Worm (Caenorhabditis elegans) whole organism, L1 larva: ENCODE results near the gene R04B5.6.
A peak's percentile ranks its signal among the peaks of the same experiment; 100 is the strongest.

Experiments
- F16B12.6 ChIP-seq: fragments of 150-350 bp; optimal IDR thresholded peaks from 2 replicates; lab custom pipeline; 2014; ENCODE audit warnings: missing biosample characterization, missing genetic modification characterization
- aly-2 ChIP-seq: fragments of 150-350 bp; optimal IDR thresholded peaks from 2 replicates; lab custom pipeline; 2014; ENCODE audit warnings: missing biosample characterization, missing genetic modification characterization
- ama-1 ChIP-seq: fragments of 150-350 bp; optimal IDR thresholded peaks from 2 replicates; lab custom pipeline; 2014
- blmp-1 ChIP-seq: fragments of 150-350 bp; optimal IDR thresholded peaks from 2 replicates; lab custom pipeline; 2014; ENCODE audit warnings: missing biosample characterization, missing genetic modification characterization
- ceh-8 ChIP-seq: fragments of 200-800 bp; sonication (Bioruptor generic); optimal IDR thresholded peaks from 2 replicates; lab custom pipeline; 2018; ENCODE audit warnings: mild to moderate bottlenecking, missing genetic modification characterization, moderate library complexity, missing compliant biosample characterization
- ceh-88 ChIP-seq: fragments of 200-800 bp; sonication (Bioruptor generic); IDR thresholded peaks from 2 replicates; pipeline ENCODE4 v1.3.6; 2022; ENCODE audit warnings: missing genetic modification characterization, missing compliant biosample characterization
- ces-1 ChIP-seq: fragments of 150-350 bp; optimal IDR thresholded peaks from 2 replicates; lab custom pipeline; 2014; ENCODE audit warnings: missing biosample characterization, missing genetic modification reagents, missing genetic modification characterization
- dpl-1 ChIP-seq, 3 experiments: fragments of 150-350 bp in 2 of 3; sonication (generic microtip) in 1 of 3; optimal IDR thresholded peaks; 2 replicates each; lab custom pipeline; 2014 to 2017; ENCODE audit warnings: missing biosample characterization in 3 of 3, missing genetic modification characterization in 3 of 3, missing genetic modification reagents in 3 of 3
- dsc-1 ChIP-seq: sonication (generic microtip); optimal IDR thresholded peaks from 2 replicates; lab custom pipeline; 2016; ENCODE audit warnings: mild to moderate bottlenecking, missing genetic modification characterization, missing compliant biosample characterization
- efl-1 ChIP-seq, 4 experiments: fragments of 150-350 bp; optimal IDR thresholded peaks in 3 of 4; peaks in 1 of 4; 1 replicate in 1 of 4; 2 replicates in 3 of 4; lab custom pipeline; 2014; ENCODE audit warnings: missing biosample characterization in 2 of 4, missing genetic modification characterization in 2 of 4, missing genetic modification reagents in 2 of 4
- efl-3 ChIP-seq: fragments of 200-800 bp; sonication (Bioruptor generic); optimal IDR thresholded peaks from 2 replicates; lab custom pipeline; 2018; ENCODE audit warnings: mild to moderate bottlenecking, missing genetic modification characterization, missing compliant biosample characterization
- elt-2 ChIP-seq: sonication (generic microtip); optimal IDR thresholded peaks from 2 replicates; lab custom pipeline; 2016; ENCODE audit warnings: missing genetic modification characterization, mild to moderate bottlenecking, inconsistent platforms, missing compliant biosample characterization, missing genetic modification reagents
- ets-5 ChIP-seq: fragments of 200-800 bp; sonication (Bioruptor generic); IDR thresholded peaks from 2 replicates; pipeline ENCODE4 v1.3.6; 2022; ENCODE audit warnings: missing genetic modification characterization, missing compliant biosample characterization
- fos-1 ChIP-seq: fragments of 150-350 bp; optimal IDR thresholded peaks from 2 replicates; lab custom pipeline; 2014; ENCODE audit warnings: missing biosample characterization, missing genetic modification characterization
- grh-1 ChIP-seq: fragments of 200-800 bp; sonication (Bioruptor generic); IDR thresholded peaks from 2 replicates; pipeline ENCODE4 v1.3.6; 2022; ENCODE audit warnings: missing genetic modification reagents, missing genetic modification characterization, missing compliant biosample characterization
- hlh-17 ChIP-seq: fragments of 200-800 bp; sonication (Bioruptor generic); optimal IDR thresholded peaks from 2 replicates; lab custom pipeline; 2018; ENCODE audit warnings: missing genetic modification characterization, mild to moderate bottlenecking, missing compliant biosample characterization, moderate library complexity, borderline replicate concordance
- irx-1 ChIP-seq: sonication (generic microtip); optimal IDR thresholded peaks from 2 replicates; lab custom pipeline; 2016; ENCODE audit warnings: missing genetic modification characterization, missing compliant biosample characterization
- isw-1 ChIP-seq: fragments of 200-800 bp; sonication (Bioruptor generic); IDR thresholded peaks from 2 replicates; pipeline ENCODE4 v1.3.6; 2022; ENCODE audit warnings: missing genetic modification characterization, missing compliant biosample characterization
- jun-1 ChIP-seq: fragments of 150-350 bp; optimal IDR thresholded peaks from 2 replicates; lab custom pipeline; 2014; ENCODE audit warnings: missing biosample characterization, missing genetic modification reagents, missing genetic modification characterization
- lin-14 ChIP-seq: fragments of 200-800 bp; sonication (Bioruptor generic); optimal IDR thresholded peaks from 2 replicates; lab custom pipeline; 2018; ENCODE audit warnings: mild to moderate bottlenecking, missing genetic modification characterization, moderate library complexity, missing compliant biosample characterization
- lin-15B ChIP-seq: fragments of 150-350 bp; sonication (generic microtip); optimal IDR thresholded peaks from 3 replicates; lab custom pipeline; 2014; ENCODE audit warnings: missing biosample characterization, missing genetic modification characterization
- lin-35 ChIP-seq, 2 experiments: fragments of 150-350 bp; optimal IDR thresholded peaks; 2 replicates each; lab custom pipeline; 2014; ENCODE audit warnings: missing biosample characterization in 2 of 2, missing genetic modification characterization in 2 of 2, missing genetic modification reagents in 2 of 2
- lin-39 ChIP-seq: fragments of 150-350 bp; optimal IDR thresholded peaks from 2 replicates; lab custom pipeline; 2014; ENCODE audit warnings: missing biosample characterization, missing genetic modification reagents, missing genetic modification characterization
- lir-3 ChIP-seq: sonication (generic microtip); optimal IDR thresholded peaks from 2 replicates; lab custom pipeline; 2016; ENCODE audit warnings: mild to moderate bottlenecking, missing genetic modification characterization, moderate library complexity, missing compliant biosample characterization; ENCODE audit not compliant: poor library complexity
- lsy-2 ChIP-seq, 2 experiments: fragments of 150-350 bp; optimal IDR thresholded peaks; 2 replicates each; lab custom pipeline; 2014; ENCODE audit warnings: missing biosample characterization in 2 of 2, missing genetic modification characterization in 2 of 2
- mdl-1 ChIP-seq, 2 experiments: fragments of 150-350 bp; optimal IDR thresholded peaks; 2 replicates each; lab custom pipeline; 2014 to 2017; ENCODE audit warnings: missing biosample characterization in 2 of 2, missing genetic modification characterization in 2 of 2, inconsistent platforms in 1 of 2
- mep-1 ChIP-seq: fragments of 150-350 bp; optimal IDR thresholded peaks from 2 replicates; lab custom pipeline; 2014; ENCODE audit warnings: missing biosample characterization, missing genetic modification characterization
- nhr-11 ChIP-seq: fragments of 150-350 bp; optimal IDR thresholded peaks from 2 replicates; lab custom pipeline; 2014; ENCODE audit warnings: missing biosample characterization, missing genetic modification characterization
- nhr-20 ChIP-seq: sonication (generic microtip); optimal IDR thresholded peaks from 2 replicates; lab custom pipeline; 2016; ENCODE audit warnings: mild to moderate bottlenecking, missing genetic modification characterization, missing compliant biosample characterization
- nhr-28 ChIP-seq: fragments of 150-350 bp; optimal IDR thresholded peaks from 2 replicates; lab custom pipeline; 2014; ENCODE audit warnings: missing biosample characterization, missing genetic modification characterization
- nhr-47 ChIP-seq: sonication (generic microtip); optimal IDR thresholded peaks from 2 replicates; lab custom pipeline; 2016; ENCODE audit warnings: mild to moderate bottlenecking, missing genetic modification characterization, moderate library complexity, missing compliant biosample characterization
- nhr-71 ChIP-seq: sonication (generic microtip); optimal IDR thresholded peaks from 2 replicates; lab custom pipeline; 2016; ENCODE audit warnings: mild to moderate bottlenecking, missing genetic modification characterization, moderate library complexity, missing compliant biosample characterization
- nhr-76 ChIP-seq: sonication (generic microtip); optimal IDR thresholded peaks from 2 replicates; lab custom pipeline; 2017; ENCODE audit warnings: missing biosample characterization, missing genetic modification characterization
- nhr-84 ChIP-seq: sonication (generic microtip); optimal IDR thresholded peaks from 2 replicates; lab custom pipeline; 2017; ENCODE audit warnings: missing biosample characterization, missing genetic modification characterization
- pqm-1 ChIP-seq: sonication (generic microtip); optimal IDR thresholded peaks from 3 replicates; lab custom pipeline; 2017; ENCODE audit warnings: missing biosample characterization, missing genetic modification characterization
- rnt-1 ChIP-seq: sonication (generic microtip); optimal IDR thresholded peaks from 2 replicates; lab custom pipeline; 2016; ENCODE audit warnings: mild to moderate bottlenecking, missing genetic modification characterization, moderate library complexity, missing compliant biosample characterization
- skn-1 ChIP-seq: fragments of 150-350 bp; optimal IDR thresholded peaks from 2 replicates; lab custom pipeline; 2014; ENCODE audit warnings: missing biosample characterization, missing genetic modification characterization
- snpc-4 ChIP-seq: fragments of 150-350 bp; optimal IDR thresholded peaks from 2 replicates; lab custom pipeline; 2014; ENCODE audit warnings: missing biosample characterization, missing genetic modification characterization
- snu-23 ChIP-seq: sonication (generic microtip); optimal IDR thresholded peaks from 2 replicates; lab custom pipeline; 2016; ENCODE audit warnings: missing genetic modification characterization, missing compliant biosample characterization
- sox-4 ChIP-seq: sonication (generic microtip); optimal IDR thresholded peaks from 2 replicates; lab custom pipeline; 2016; ENCODE audit warnings: missing genetic modification characterization, missing compliant biosample characterization
- sptf-1 ChIP-seq: fragments of 150-350 bp; optimal IDR thresholded peaks from 2 replicates; lab custom pipeline; 2014; ENCODE audit warnings: missing biosample characterization, missing genetic modification characterization
- tbx-2 ChIP-seq: sonication (generic microtip); optimal IDR thresholded peaks from 2 replicates; lab custom pipeline; 2016; ENCODE audit warnings: missing genetic modification characterization, missing compliant biosample characterization
- tlp-1 ChIP-seq: fragments of 150-350 bp; optimal IDR thresholded peaks from 2 replicates; lab custom pipeline; 2014; ENCODE audit warnings: missing biosample characterization, missing genetic modification characterization
- unc-62 ChIP-seq: fragments of 150-350 bp; optimal IDR thresholded peaks from 2 replicates; lab custom pipeline; 2014; ENCODE audit warnings: missing biosample characterization, missing genetic modification reagents, missing genetic modification characterization
- unc-86 ChIP-seq: sonication (generic microtip); optimal IDR thresholded peaks from 2 replicates; lab custom pipeline; 2016; ENCODE audit warnings: missing genetic modification characterization, missing compliant biosample characterization
- unc-98 ChIP-seq: fragments of 200-800 bp; sonication (Bioruptor generic); IDR thresholded peaks from 2 replicates; pipeline ENCODE4 v1.3.6; 2022; ENCODE audit warnings: missing genetic modification characterization, missing compliant biosample characterization
- xbp-1 ChIP-seq: sonication (generic microtip); optimal IDR thresholded peaks from 2 replicates; lab custom pipeline; 2016; ENCODE audit warnings: missing genetic modification characterization, missing compliant biosample characterization
- ztf-4 ChIP-seq: fragments of 150-350 bp; optimal IDR thresholded peaks from 2 replicates; lab custom pipeline; 2014; ENCODE audit warnings: missing biosample characterization, missing genetic modification characterization

The R04B5.6 gene

ce11 chrV:10036275-10036674 lies 48.7 kb upstream of the R04B5.6 start, which contains the start of gene T06E8.2 (continued):
- TF ChIP-seq blmp-1 (tag; lab: Kevin White, UChicago) (peak; percentile 24), sptf-1 (no peak), nhr-20 (peak; percentile 79)
- TF ChIP-seq, all 84 proteins: peak for 31

DNA sequence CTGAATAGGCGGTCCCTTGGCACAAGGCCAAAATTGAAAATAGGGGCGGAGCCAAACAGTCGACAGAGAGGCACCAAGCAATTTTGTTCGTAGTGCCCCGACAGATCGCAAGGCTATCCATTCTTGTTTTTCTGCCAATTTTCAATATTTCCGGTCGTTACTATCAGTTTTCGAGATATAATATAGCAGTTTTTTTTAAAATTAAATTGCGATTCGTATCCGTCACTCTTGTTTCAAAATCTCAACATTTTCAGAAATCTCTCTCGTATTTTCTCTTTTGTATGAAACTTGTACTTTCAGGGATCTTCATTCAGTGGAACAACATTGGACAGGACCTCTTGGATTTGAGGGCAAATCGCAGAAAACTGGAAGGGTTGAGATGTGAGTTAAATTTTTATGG lies 47.9 kb upstream of the R04B5.6 start, which contains the start of gene F57A8.1:
Gene F57A8.1, plus strand, starts transcription at position 301 of the 400 bp plus-strand sequence.
- no peak for TF ChIP-seq lsy-2 (tag; optimal IDR thresholded peaks at IDR 0.05; lab: Kevin White, UChicago)
- no peak for TF ChIP-seq ama-1 (lab: Kevin White, UChicago)
- TF ChIP-seq mdl-1 (tag; optimal IDR thresholded peaks at IDR 0.05; lab: Kevin White, UChicago): no peak
- no peak for TF ChIP-seq lin-15B (tag; lab: Kevin White, UChicago)
- no peak for TF ChIP-seq unc-62 (GFP tag; lab: Kevin White, UChicago)
- TF ChIP-seq nhr-84: no peak
- no peak for TF ChIP-seq skn-1 (tag; lab: Kevin White, UChicago)
- TF ChIP-seq hlh-17: no peak
- no peak for TF ChIP-seq snu-23 (GFP tag; lab: Kevin White, UChicago)
- no peak for TF ChIP-seq fos-1 (tag; lab: Kevin White, UChicago)
- TF ChIP-seq lin-35 (GFP tag; optimal IDR thresholded peaks at IDR 0.05; lab: Kevin White, UChicago): no peak
- no peak for TF ChIP-seq ces-1 (GFP tag; lab: Kevin White, UChicago)
- no peak for TF ChIP-seq nhr-11 (tag; lab: Kevin White, UChicago)

DNA sequence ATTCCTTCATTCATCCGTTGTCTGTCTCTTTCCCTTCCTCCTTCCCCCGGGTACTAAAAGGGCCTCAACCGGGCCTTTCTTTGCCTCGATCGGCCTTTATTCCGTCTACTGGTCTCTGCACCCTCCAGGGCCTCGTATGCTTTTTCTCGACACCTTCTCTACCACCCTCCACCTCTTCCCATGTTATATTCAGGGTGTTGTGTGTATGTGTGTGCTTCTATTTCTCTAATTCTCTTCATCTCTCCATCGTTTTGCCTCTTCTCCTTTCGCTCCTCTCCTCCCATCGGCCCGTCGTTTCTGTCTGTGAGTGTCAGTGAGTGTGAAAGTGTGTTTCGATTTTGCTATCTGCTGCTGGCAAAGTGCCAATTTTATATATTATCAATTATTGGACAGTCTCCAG lies 45.1 kb upstream of the R04B5.6 start:
- peak; percentile 63 for TF ChIP-seq ztf-4 (tag; lab: Kevin White, UChicago)
- TF ChIP-seq efl-3 (GFP tag; lab: Kevin White, UChicago): no peak
- peak; percentile 52 for TF ChIP-seq dsc-1 (tag; lab: Kevin White, UChicago)
- TF ChIP-seq xbp-1 (tag; lab: Kevin White, UChicago): peak; percentile 26
- TF ChIP-seq elt-2 (tag; lab: Kevin White, UChicago): peak; percentile 85
- TF ChIP-seq lin-35 (GFP tag; optimal IDR thresholded peaks at IDR 0.05; lab: Kevin White, UChicago): peak; percentile 61 to 64
- TF ChIP-seq ceh-8 (GFP tag; lab: Kevin White, UChicago): peak; percentile 25
- TF ChIP-seq pqm-1 (tag; lab: Kevin White, UChicago): no peak
- peak; percentile 28 for TF ChIP-seq unc-86 (tag; lab: Kevin White, UChicago)
- peak; percentile 66 for TF ChIP-seq tbx-2 (tag; lab: Kevin White, UChicago)
- TF ChIP-seq nhr-47 (tag; lab: Kevin White, UChicago): peak; percentile 63
- TF ChIP-seq lin-39 (tag; lab: Kevin White, UChicago): no peak
- TF ChIP-seq isw-1 (GFP tag; lab: Robert Waterston, UW): no peak; the same call in 1 of the 2 replicates
- no peak for TF ChIP-seq tlp-1 (tag; lab: Kevin White, UChicago)
- TF ChIP-seq aly-2 (tag; lab: Kevin White, UChicago): no peak
- peak; percentile 78 for TF ChIP-seq nhr-71 (tag; lab: Kevin White, UChicago)
- TF ChIP-seq lir-3 (tag; lab: Kevin White, UChicago): no peak
- TF ChIP-seq rnt-1: peak; percentile 45
- no peak for TF ChIP-seq nhr-28
- TF ChIP-seq efl-1 (optimal IDR thresholded peaks at IDR 0.05; lab: Kevin White, UChicago): peak; percentile 62 to 69
- no peak for TF ChIP-seq efl-1 (GFP tag; optimal IDR thresholded peaks at IDR 0.05 in 1 of 2; lab: Kevin White, UChicago)
- no peak for TF ChIP-seq sptf-1
- TF ChIP-seq snpc-4 (tag; lab: Kevin White, UChicago): no peak
- no peak for TF ChIP-seq skn-1 (tag; lab: Kevin White, UChicago)
- peak; percentile 64 to 91 for TF ChIP-seq lsy-2 (tag; optimal IDR thresholded peaks at IDR 0.05; lab: Kevin White, UChicago)
- TF ChIP-seq nhr-20: peak; percentile 85
- TF ChIP-seq unc-98 (GFP tag; lab: Robert Waterston, UW): no peak
- TF ChIP-seq ets-5: no peak
- TF ChIP-seq unc-62 (GFP tag; lab: Kevin White, UChicago): no peak
- TF ChIP-seq nhr-84: no peak
- TF ChIP-seq irx-1: peak; percentile 1
- TF ChIP-seq sox-4 (tag; lab: Kevin White, UChicago): no peak
- peak; percentile 4 to 30 (median 7) for TF ChIP-seq dpl-1 (GFP tag; optimal IDR thresholded peaks at IDR 0.05; lab: Kevin White, UChicago)
- TF ChIP-seq blmp-1 (tag; lab: Kevin White, UChicago): peak; percentile 91
- TF ChIP-seq lin-14 (GFP tag; lab: Kevin White, UChicago): peak; percentile 79
- TF ChIP-seq lin-15B (tag; lab: Kevin White, UChicago): no peak
- no peak for TF ChIP-seq grh-1 (GFP tag; lab: Robert Waterston, UW)
- peak; percentile 70 for TF ChIP-seq jun-1 (tag; lab: Kevin White, UChicago)
- TF ChIP-seq nhr-76 (tag; lab: Kevin White, UChicago): no peak
- peak; percentile 78 for TF ChIP-seq mep-1 (tag; lab: Kevin White, UChicago)
- no peak for TF ChIP-seq ceh-88 (GFP tag; lab: Robert Waterston, UW)
- peak; percentile 2 for TF ChIP-seq F16B12.6 (tag; lab: Kevin White, UChicago)
- TF ChIP-seq hlh-17: no peak
- TF ChIP-seq snu-23 (GFP tag; lab: Kevin White, UChicago): peak; percentile 75
